Fruit fly (Drosophila melanogaster) whole organism, wandering third instar larva: ENCODE measurements around the gene phol.
A peak's percentile ranks its signal among the peaks of the same experiment; 100 is the strongest.

ENCODE experiments used
- Abd-B ChIP-seq: fragments of >200 bp; optimal IDR thresholded peaks from 2 replicates; lab custom pipeline; 2017; ENCODE audit warnings: missing biosample characterization, missing genetic modification characterization
- CG32264 ChIP-seq: fragments of 200-800 bp; sonication (Bioruptor generic); optimal IDR thresholded peaks from 2 replicates; lab custom pipeline; 2016; ENCODE audit warnings: missing biosample characterization, missing genetic modification characterization
- CG9705 ChIP-seq: fragments of 200-800 bp; sonication (Bioruptor generic); optimal IDR thresholded peaks from 2 replicates; lab custom pipeline; 2018; ENCODE audit warnings: missing biosample characterization, mild to moderate bottlenecking, missing genetic modification characterization
- CrebA ChIP-seq: fragments of 200-800 bp; sonication (Bioruptor generic); optimal IDR thresholded peaks from 2 replicates; lab custom pipeline; 2016; ENCODE audit warnings: missing biosample characterization, mild to moderate bottlenecking, missing genetic modification characterization, borderline replicate concordance
- Dfd ChIP-seq: fragments of >200 bp; optimal IDR thresholded peaks from 2 replicates; lab custom pipeline; 2017; ENCODE audit warnings: missing biosample characterization, missing genetic modification characterization
- Dif ChIP-seq: fragments of 200-275, 200-300 bp; sonication (Bioruptor generic); optimal IDR thresholded peaks from 2 replicates; lab custom pipeline; 2018; ENCODE audit warnings: missing biosample characterization, missing genetic modification characterization; ENCODE audit not compliant: partially characterized antibody
- GATAd ChIP-seq: sonication (Bioruptor generic); optimal IDR thresholded peaks from 2 replicates; lab custom pipeline; 2016; ENCODE audit warnings: missing biosample characterization, missing genetic modification characterization
- HLH106 ChIP-seq: fragments of 200-800 bp; optimal IDR thresholded peaks from 3 replicates; lab custom pipeline; 2019; ENCODE audit warnings: missing biosample characterization, mild to moderate bottlenecking, missing genetic modification characterization, moderate library complexity
- Hr78 ChIP-seq: fragments of >200 bp; optimal IDR thresholded peaks from 2 replicates; lab custom pipeline; 2017; ENCODE audit warnings: missing biosample characterization, missing genetic modification characterization
- Hr83 ChIP-seq: fragments of 200-300 bp; sonication (Bioruptor generic); optimal IDR thresholded peaks from 2 replicates; lab custom pipeline; 2016; ENCODE audit warnings: missing biosample characterization, mild to moderate bottlenecking, missing genetic modification characterization, moderate library complexity; ENCODE audit not compliant: poor library complexity, severe bottlenecking
- Jra ChIP-seq: sonication (Bioruptor generic); optimal IDR thresholded peaks from 2 replicates; lab custom pipeline; 2016; ENCODE audit warnings: missing biosample characterization, missing genetic modification characterization
- Mio ChIP-seq: sonication (Bioruptor generic); optimal IDR thresholded peaks from 2 replicates; lab custom pipeline; 2016; ENCODE audit warnings: missing biosample characterization, missing genetic modification characterization
- Myc ChIP-seq: fragments of >200 bp; optimal IDR thresholded peaks from 2 replicates; lab custom pipeline; 2017
- N ChIP-seq: fragments of >200 bp; optimal IDR thresholded peaks from 2 replicates; lab custom pipeline; 2018; ENCODE audit warnings: missing biosample characterization, missing external identifiers, missing genetic modification characterization
- OdsH ChIP-seq: fragments of 200-800 bp; sonication (Bioruptor generic); optimal IDR thresholded peaks from 2 replicates; lab custom pipeline; 2016; ENCODE audit warnings: missing biosample characterization, mild to moderate bottlenecking, missing genetic modification characterization
- Rel ChIP-seq, 2 experiments: fragments of 200-800 bp; sonication (Bioruptor generic) in 1 of 2; optimal IDR thresholded peaks; 2 replicates in 1 of 2; 3 replicates in 1 of 2; lab custom pipeline; 2016 to 2019; ENCODE audit warnings: mild to moderate bottlenecking in 2 of 2, missing biosample characterization in 2 of 2, missing genetic modification characterization in 2 of 2, moderate library complexity in 1 of 2
- Sp1 ChIP-seq: fragments of 200-800 bp; sonication (Bioruptor generic); optimal IDR thresholded peaks from 3 replicates; lab custom pipeline; 2019; ENCODE audit warnings: missing biosample characterization, mild to moderate bottlenecking, missing genetic modification characterization, moderate library complexity
- Vsx2 ChIP-seq: fragments of 200-300, 225-300 bp; sonication (Bioruptor generic); optimal IDR thresholded peaks from 2 replicates; lab custom pipeline; 2018; ENCODE audit warnings: missing biosample characterization, missing genetic modification characterization; ENCODE audit not compliant: partially characterized antibody
- br ChIP-seq: fragments of 200-800 bp; sonication (Bioruptor generic); optimal IDR thresholded peaks from 2 replicates; lab custom pipeline; 2016; ENCODE audit warnings: missing biosample characterization, missing genetic modification characterization
- brk ChIP-seq: fragments of 200-800 bp; sonication (Bioruptor generic); optimal IDR thresholded peaks from 2 replicates; lab custom pipeline; 2016; ENCODE audit warnings: missing biosample characterization, mild to moderate bottlenecking, missing genetic modification characterization
- dl ChIP-seq, 2 experiments: fragments of 175-275, 200-275 bp in 1 of 2; fragments of 200-275 bp in 1 of 2; sonication (Bioruptor generic); optimal IDR thresholded peaks; lab custom pipeline; 2018; ENCODE audit warnings: mild to moderate bottlenecking in 2 of 2, missing biosample characterization in 2 of 2, missing genetic modification characterization in 2 of 2, moderate library complexity in 2 of 2; ENCODE audit not compliant: partially characterized antibody in 2 of 2, insufficient read depth in 1 of 2
- dmrt93B ChIP-seq: fragments of 200-800 bp; sonication (Bioruptor generic); optimal IDR thresholded peaks from 2 replicates; lab custom pipeline; 2018; ENCODE audit warnings: missing biosample characterization, mild to moderate bottlenecking, missing genetic modification characterization
- dsf ChIP-seq: sonication (Bioruptor generic); optimal IDR thresholded peaks from 2 replicates; lab custom pipeline; 2016; ENCODE audit warnings: missing biosample characterization, missing genetic modification characterization, borderline replicate concordance
- ey ChIP-seq: fragments of 200-800 bp; sonication (Bioruptor generic); optimal IDR thresholded peaks from 2 replicates; lab custom pipeline; 2016; ENCODE audit warnings: missing biosample characterization, missing genetic modification characterization
- foxo ChIP-seq, 2 experiments: fragments of 200-800 bp; sonication (Bioruptor generic); optimal IDR thresholded peaks; 2 replicates in 1 of 2; 3 replicates in 1 of 2; lab custom pipeline; 2016 to 2017; ENCODE audit warnings: missing biosample characterization in 2 of 2, missing genetic modification characterization in 2 of 2
- fru ChIP-seq: fragments of 200-800 bp; sonication (Bioruptor generic); optimal IDR thresholded peaks from 3 replicates; lab custom pipeline; 2016; ENCODE audit warnings: missing biosample characterization, mild to moderate bottlenecking, missing genetic modification characterization
- h ChIP-seq: fragments of 200-800 bp; sonication (Bioruptor generic); optimal IDR thresholded peaks from 3 replicates; lab custom pipeline; 2016; ENCODE audit warnings: missing biosample characterization, mild to moderate bottlenecking, missing genetic modification characterization
- lola ChIP-seq: fragments of >200 bp; optimal IDR thresholded peaks from 2 replicates; lab custom pipeline; 2017; ENCODE audit warnings: missing biosample characterization, missing genetic modification characterization
- pan ChIP-seq: fragments of >200 bp; optimal IDR thresholded peaks from 2 replicates; lab custom pipeline; 2017
- psq ChIP-seq: fragments of 200-800 bp; sonication (Bioruptor generic); optimal IDR thresholded peaks from 3 replicates; lab custom pipeline; 2017; ENCODE audit warnings: missing biosample characterization, mild to moderate bottlenecking, missing genetic modification characterization, moderate library complexity
- rgr ChIP-seq: fragments of 200-800 bp; sonication (Bioruptor generic); optimal IDR thresholded peaks from 3 replicates; lab custom pipeline; 2016; ENCODE audit warnings: missing biosample characterization, mild to moderate bottlenecking, missing genetic modification characterization
- sage ChIP-seq: fragments of 200-800 bp; sonication (Bioruptor generic); optimal IDR thresholded peaks from 2 replicates; lab custom pipeline; 2016; ENCODE audit warnings: missing biosample characterization, mild to moderate bottlenecking, missing genetic modification characterization
- sv ChIP-seq: fragments of 200-800 bp; sonication (Bioruptor generic); optimal IDR thresholded peaks from 3 replicates; lab custom pipeline; 2016; ENCODE audit warnings: missing biosample characterization, missing genetic modification characterization
- tai ChIP-seq: sonication (Bioruptor generic); optimal IDR thresholded peaks from 2 replicates; lab custom pipeline; 2016; ENCODE audit warnings: missing biosample characterization, missing genetic modification characterization
- usp ChIP-seq: fragments of >200 bp; optimal IDR thresholded peaks from 2 replicates; lab custom pipeline; 2017; ENCODE audit warnings: missing biosample characterization, missing genetic modification characterization
- woc ChIP-seq: sonication (Bioruptor generic); optimal IDR thresholded peaks from 2 replicates; lab custom pipeline; 2016; ENCODE audit warnings: missing biosample characterization, mild to moderate bottlenecking, missing genetic modification characterization

The phol gene

dm6 chr3L:9432810-9433587 lies 23.1 kb downstream of the phol start:
- TF ChIP-seq br (GFP tag; lab: Kevin White, UChicago) (no peak), brk (GFP tag; lab: Kevin White, UChicago) (no peak), Jra (GFP tag; lab: Kevin White, UChicago) (no peak), Vsx2 (no peak), Sp1 (no peak), sv (GFP tag; lab: Kevin White, UChicago) (no peak), Hr83 (GFP tag; lab: Kevin White, UChicago) (no peak)

DNA sequence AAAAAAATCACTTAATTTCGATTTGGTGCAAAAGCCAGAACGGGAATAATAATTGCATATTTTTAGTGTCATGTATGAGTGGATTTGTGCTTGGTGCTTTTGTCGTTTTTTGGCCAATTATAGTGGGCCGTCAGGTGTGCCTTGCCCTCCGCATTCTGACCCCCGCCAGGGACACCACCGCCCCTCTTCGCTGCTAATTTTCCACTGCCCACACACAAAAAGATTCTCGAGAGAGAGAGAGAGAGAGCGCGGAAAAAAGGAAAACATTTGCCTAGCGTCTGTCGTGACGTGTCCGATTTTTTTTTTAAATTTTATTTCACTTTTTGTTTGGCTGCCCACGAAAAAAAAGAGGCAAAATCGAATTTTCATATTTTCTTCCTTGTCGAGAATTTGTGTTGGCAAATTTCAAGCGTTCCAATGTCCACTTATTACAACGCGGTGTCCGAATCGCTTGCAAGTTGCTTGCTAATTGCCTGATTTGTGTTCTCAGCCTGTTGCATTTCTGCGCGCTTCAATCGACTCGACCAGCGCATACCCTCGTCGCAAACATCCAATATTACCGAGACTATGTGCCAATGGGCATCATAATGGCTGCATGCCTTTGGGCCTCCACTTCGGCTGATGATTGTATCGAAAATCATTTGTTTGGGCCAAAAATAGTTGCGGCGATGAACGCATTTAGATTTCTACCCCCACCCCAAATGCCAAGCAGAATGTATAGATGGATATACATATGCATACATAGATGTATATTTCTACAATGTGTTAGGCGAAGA lies 24.0 kb downstream of the phol start:
- no peak for TF ChIP-seq fru
- no peak for TF ChIP-seq rgr (GFP tag; lab: Kevin White, UChicago)
- peak; percentile 7 for TF ChIP-seq Dif
- no peak for TF ChIP-seq br (GFP tag; lab: Kevin White, UChicago)
- TF ChIP-seq dmrt93B = no peak
- TF ChIP-seq Myc = no peak

DNA sequence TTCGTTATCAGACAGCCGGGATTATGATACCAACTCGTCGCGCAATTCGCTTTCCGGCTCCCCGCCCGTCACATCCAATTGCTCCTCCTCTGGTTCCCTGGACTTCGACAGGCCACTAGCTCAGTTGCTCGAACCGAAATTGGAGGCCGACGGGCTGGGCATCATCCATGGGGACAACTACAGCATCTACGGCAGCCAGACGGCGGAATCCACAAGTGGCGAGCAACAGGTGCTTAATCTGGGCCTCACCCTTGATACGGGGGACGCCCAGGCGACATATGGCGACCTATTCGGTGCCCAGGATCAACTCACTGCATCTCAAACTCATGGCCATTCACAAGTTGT lies 25.5 kb downstream of the phol start:
- TF ChIP-seq br (GFP tag; lab: Kevin White, UChicago) = no peak
- no peak for TF ChIP-seq CrebA (GFP tag; lab: Kevin White, UChicago)
- TF ChIP-seq dsf (GFP tag; lab: Kevin White, UChicago) = no peak
- TF ChIP-seq ey (GFP tag; lab: Kevin White, UChicago) = no peak
- no peak for TF ChIP-seq sage (GFP tag; lab: Kevin White, UChicago)
- no peak for TF ChIP-seq Myc
- no peak for TF ChIP-seq N (GFP tag; lab: Kevin White, UChicago)
- no peak for TF ChIP-seq Jra (GFP tag; lab: Kevin White, UChicago)
- TF ChIP-seq Abd-B (GFP tag; lab: Kevin White, UChicago) = no peak
- TF ChIP-seq Hr83 (GFP tag; lab: Kevin White, UChicago) = no peak
- no peak for TF ChIP-seq rgr (GFP tag; lab: Kevin White, UChicago)
- TF ChIP-seq GATAd (GFP tag; lab: Kevin White, UChicago) = no peak
- no peak for TF ChIP-seq sv (GFP tag; lab: Kevin White, UChicago)
- no peak for TF ChIP-seq usp (GFP tag; lab: Kevin White, UChicago)
- TF ChIP-seq CG9705 = no peak
- no peak for TF ChIP-seq dmrt93B
- TF ChIP-seq dl (GFP tag; optimal IDR thresholded peaks at IDR 0.05; lab: Kevin White, UChicago; ENCODE audit: insufficient read depth in 1 of 2, partially characterized antibody in 2 of 2) = no peak
- no peak for TF ChIP-seq fru
- no peak for TF ChIP-seq Dfd
- no peak for TF ChIP-seq brk (GFP tag; lab: Kevin White, UChicago)

DNA sequence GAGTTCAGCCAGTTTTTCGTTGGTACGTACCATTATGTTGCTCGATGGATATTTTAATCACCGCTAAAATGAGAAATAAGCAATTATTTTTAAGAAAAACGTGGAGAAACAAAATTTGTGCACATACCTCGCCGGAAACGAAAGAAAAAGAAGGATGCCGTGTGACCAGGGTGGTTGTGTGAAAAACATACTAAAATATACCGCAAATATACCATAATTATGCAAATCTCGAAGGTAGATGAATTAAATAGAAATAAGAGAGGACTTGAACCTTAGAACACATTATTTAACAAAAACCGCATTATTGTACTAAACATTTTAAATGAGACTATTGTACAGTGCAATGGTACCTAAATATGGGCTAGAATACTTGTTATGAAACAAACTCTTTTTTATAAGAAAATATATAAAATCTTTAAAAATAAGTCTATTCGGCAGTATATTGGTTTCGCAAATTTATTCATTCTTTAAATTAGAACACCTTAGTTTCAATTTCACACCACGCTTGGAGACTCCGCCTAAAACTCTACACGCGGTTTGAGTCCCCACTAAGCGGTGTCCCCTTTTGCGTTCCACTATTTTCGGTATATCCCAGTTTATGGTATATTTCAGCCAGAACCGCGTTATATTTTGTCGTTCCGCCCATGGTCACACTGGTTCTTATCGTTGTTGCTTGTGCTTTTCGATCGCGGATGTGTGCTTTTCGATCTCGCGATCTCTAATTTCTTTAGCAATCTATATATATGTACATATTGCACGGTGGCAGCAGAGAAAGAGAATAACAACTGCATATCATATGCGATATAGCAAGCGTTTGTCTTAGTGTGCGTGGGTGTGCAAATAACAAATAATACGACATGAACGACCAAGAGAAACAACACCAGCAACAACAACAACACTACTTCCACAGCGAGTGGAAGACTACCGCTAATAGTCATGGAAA lies 26.1 kb downstream of the phol start, which contains the start of the genes RpS17 and MTF-1:
RpS17 (minus strand) TSS at position 157 of the 943 bp plus-strand sequence.
MTF-1 (plus strand) TSS at position 648 of the 943 bp plus-strand sequence.
- peak; percentile 27 for TF ChIP-seq CG9705
- TF ChIP-seq woc = no peak
- peak; percentile 36 for TF ChIP-seq brk (GFP tag; lab: Kevin White, UChicago)
- TF ChIP-seq Hr78 (GFP tag; lab: Kevin White, UChicago) = no peak
- TF ChIP-seq h (GFP tag; lab: Kevin White, UChicago) = peak; percentile 31
- no peak for TF ChIP-seq CG32264
- TF ChIP-seq GATAd (GFP tag; lab: Kevin White, UChicago) = peak; percentile 44
- TF ChIP-seq fru = peak; percentile 22
- TF ChIP-seq foxo (GFP tag; optimal IDR thresholded peaks at IDR 0.05; lab: Kevin White, UChicago) = peak in 1 of 2 experiments; percentile 41
- no peak for TF ChIP-seq Rel (GFP tag; optimal IDR thresholded peaks at IDR 0.05; lab: Kevin White, UChicago)
- TF ChIP-seq Rel (tag; optimal IDR thresholded peaks at IDR 0.05; lab: Kevin White, UChicago) = peak; percentile 86
- TF ChIP-seq sage (GFP tag; lab: Kevin White, UChicago) = peak; percentile 20
- TF ChIP-seq ey (GFP tag; lab: Kevin White, UChicago) = no peak
- peak; percentile 93 for TF ChIP-seq Myc
- TF ChIP-seq dl (GFP tag; optimal IDR thresholded peaks at IDR 0.05; lab: Kevin White, UChicago; ENCODE audit: insufficient read depth in 1 of 2, partially characterized antibody in 2 of 2) = no peak
- TF ChIP-seq CrebA (GFP tag; lab: Kevin White, UChicago) = no peak
- TF ChIP-seq dmrt93B = peak; percentile 28
- TF ChIP-seq psq = peak; percentile 9
- TF ChIP-seq Dfd = no peak
- TF ChIP-seq Mio (GFP tag; lab: Kevin White, UChicago) = peak; percentile 21
- TF ChIP-seq Dif = no peak
- peak; percentile 30 for TF ChIP-seq OdsH
- no peak for TF ChIP-seq tai (GFP tag; lab: Kevin White, UChicago)
- no peak for TF ChIP-seq lola (GFP tag; lab: Kevin White, UChicago)
- TF ChIP-seq usp (GFP tag; lab: Kevin White, UChicago) = no peak
- TF ChIP-seq sv (GFP tag; lab: Kevin White, UChicago) = peak; percentile 44
- TF ChIP-seq HLH106 (tag; lab: Kevin White, UChicago) = peak; percentile 44
- TF ChIP-seq pan = no peak
- peak; percentile 76 for TF ChIP-seq Sp1
